Worm (Caenorhabditis elegans): ENCODE data around the gene sre-46.

sre-46 gene

ce11 chrII:13732577-13732976 lies 11.5 kb upstream of the sre-46 start:
- TF ChIP-seq aha-1 (tag; optimal IDR thresholded peaks at IDR 0.05) (no peak), grh-1 (GFP tag; IDR thresholded peaks at IDR 0.05) (0 out of 2 replicates have a peak, but pooled peaks have one; percentile 16)

DNA sequence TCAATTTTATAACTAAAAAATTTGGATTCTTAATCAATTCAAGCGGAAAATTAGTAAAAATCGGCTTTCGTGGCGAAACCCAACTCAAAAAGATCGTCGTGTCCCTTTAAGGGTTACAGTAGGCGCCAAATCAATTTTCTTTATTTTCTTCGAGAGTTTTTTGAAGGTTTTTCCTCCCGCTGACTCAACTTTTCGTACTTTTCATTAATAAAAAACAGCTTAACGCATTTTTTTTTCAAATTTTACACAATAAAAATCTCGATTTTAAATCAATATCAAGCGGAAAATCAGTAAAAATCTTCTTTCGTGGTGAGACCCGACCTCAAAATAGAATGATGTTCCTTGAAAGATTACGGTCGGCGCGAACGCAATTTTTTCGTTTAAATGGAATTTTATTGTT lies 11.0 kb upstream of the sre-46 start:
- TF ChIP-seq nhr-12 (tag; optimal IDR thresholded peaks at IDR 0.05): no peak

DNA sequence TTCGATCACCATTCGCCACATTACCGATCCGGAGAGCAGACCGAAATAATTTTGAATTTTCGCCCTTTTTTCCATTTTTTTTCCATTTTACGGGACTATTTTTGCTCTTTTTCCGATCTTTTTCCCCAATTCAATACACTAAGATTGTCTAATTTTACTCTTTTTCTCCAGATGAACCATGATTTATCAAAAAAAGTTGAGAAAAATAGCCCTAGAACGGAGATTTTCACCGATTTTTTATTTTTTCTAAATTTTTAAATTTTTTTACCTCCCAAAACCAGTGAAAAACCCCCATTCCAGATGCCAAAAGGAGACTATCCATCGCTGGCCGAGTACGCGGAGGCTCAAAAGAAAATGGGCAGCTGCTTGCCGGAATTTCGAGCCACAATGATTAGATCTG lies 8.3 kb upstream of the sre-46 start, which contains the start of gene Y54G9A.9:
Gene Y54G9A.9, plus strand, starts transcription at position 301 of the 400 bp plus-strand sequence.
- TF ChIP-seq Y116A8C.19 (tag; optimal IDR thresholded peaks at IDR 0.05; ENCODE audit: borderline replicate concordance) (no peak), zip-4 (GFP tag; optimal IDR thresholded peaks at IDR 0.05) (no peak), mab-9 (GFP tag; IDR thresholded peaks at IDR 0.05) (no peak), nhr-20 (tag; optimal IDR thresholded peaks at IDR 0.05) (no peak), ceh-88 (GFP tag; IDR thresholded peaks at IDR 0.05) (no peak), egl-13 (tag; optimal IDR thresholded peaks at IDR 0.05) (no peak), aha-1 (tag; optimal IDR thresholded peaks at IDR 0.05) (no peak), nhr-76 (tag; optimal IDR thresholded peaks at IDR 0.05) (no peak), elt-3 (tag; optimal IDR thresholded peaks at IDR 0.05) (no peak), nhr-19 (GFP tag; conservative IDR thresholded peaks at IDR 0.05) (no peak)

- no peak for TF ChIP-seq vab-15 (tag; optimal IDR thresholded peaks at IDR 0.05)
- peak; percentile 84 for TF ChIP-seq F16B12.6 (tag; optimal IDR thresholded peaks at IDR 0.05)
- TF ChIP-seq lsy-2 (tag; optimal IDR thresholded peaks at IDR 0.05): peak; percentile 36 to 43
- peak; percentile 48 to 70 (median 60) for TF ChIP-seq dpl-1 (GFP tag; optimal IDR thresholded peaks at IDR 0.05)
- no peak for TF ChIP-seq ztf-4 (tag; optimal IDR thresholded peaks at IDR 0.05)
- no peak for TF ChIP-seq fkh-4 (tag; optimal IDR thresholded peaks at IDR 0.05; ENCODE audit: borderline replicate concordance)
- no peak for TF ChIP-seq egl-27 (tag; optimal IDR thresholded peaks at IDR 0.05)
- TF ChIP-seq xbp-1 (tag; optimal IDR thresholded peaks at IDR 0.05): peak; percentile 11
- no peak for TF ChIP-seq ces-1 (GFP tag; optimal IDR thresholded peaks at IDR 0.05)
- peak; percentile 58 for TF ChIP-seq nhr-85 (tag)
- TF ChIP-seq tlp-1 (tag; optimal IDR thresholded peaks at IDR 0.05): no peak
- peak; percentile 25 for TF ChIP-seq unc-130 (tag; optimal IDR thresholded peaks at IDR 0.05)
- peak; percentile 4 for TF ChIP-seq nhr-77 (tag; optimal IDR thresholded peaks at IDR 0.05)
- peak; percentile 61 to 75 for TF ChIP-seq lin-35 (GFP tag; optimal IDR thresholded peaks at IDR 0.05)
- TF ChIP-seq sox-4 (tag; optimal IDR thresholded peaks at IDR 0.05): no peak
- TF ChIP-seq alr-1 (tag; optimal IDR thresholded peaks at IDR 0.05; ENCODE audit: borderline replicate concordance): no peak
- TF ChIP-seq snu-23 (GFP tag; optimal IDR thresholded peaks at IDR 0.05): peak; percentile 40
- peak; percentile 45 to 71 for TF ChIP-seq efl-1 (optimal IDR thresholded peaks at IDR 0.05)
- peak; percentile 74 to 96 for TF ChIP-seq efl-1 (GFP tag; optimal IDR thresholded peaks at IDR 0.05 in 1 of 2)
- no peak for TF ChIP-seq swsn-7 (tag; optimal IDR thresholded peaks at IDR 0.05)
Measured at ce11 chrII:13725793-13726192, 4.7 kb upstream of the sre-46 start, which contains the start of the genes Y54G9A.7 and bub-3. Gene Y54G9A.7, minus strand, starts transcription at chrII:13725799. Gene bub-3, plus strand, starts transcription at chrII:13726062.

ce11 chrII:13723754-13724153 lies 2.6 kb upstream of the sre-46 start:
- TF ChIP-seq lin-14 (GFP tag; optimal IDR thresholded peaks at IDR 0.05): no peak
- peak; percentile 1 for TF ChIP-seq nhr-85 (tag)
- no peak for TF ChIP-seq sox-4 (tag; optimal IDR thresholded peaks at IDR 0.05)

DNA sequence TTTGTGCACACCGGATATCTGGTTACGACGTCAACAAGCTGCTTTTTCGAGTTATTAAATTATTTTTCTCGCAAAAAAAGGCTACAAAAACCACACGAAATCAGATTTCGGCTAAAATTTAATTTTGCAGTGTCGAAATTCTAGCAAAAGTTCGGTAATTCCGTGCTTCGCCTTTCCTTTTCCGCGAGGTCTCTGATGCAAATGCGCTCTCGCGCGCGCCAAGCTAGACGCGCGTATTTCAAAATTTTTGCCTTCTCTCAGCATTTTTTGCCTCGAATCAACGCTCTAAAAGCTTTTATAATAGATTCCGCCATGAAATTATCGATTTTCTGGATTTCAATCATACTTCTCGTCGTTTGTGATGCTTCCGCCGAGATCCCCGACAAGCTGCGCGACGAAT lies 1.6 kb upstream of the sre-46 start, which contains the start of gene Y54G9A.5:
Gene Y54G9A.5, plus strand, starts transcription at position 245 of the 400 bp plus-strand sequence.
- TF ChIP-seq lin-35 (GFP tag; optimal IDR thresholded peaks at IDR 0.05): peak in 1 of 2 experiments; percentile 70
- TF ChIP-seq ztf-11 (tag; optimal IDR thresholded peaks at IDR 0.05): no peak
- TF ChIP-seq jun-1 (tag; optimal IDR thresholded peaks at IDR 0.05): no peak
- TF ChIP-seq fkh-8 (tag; optimal IDR thresholded peaks at IDR 0.05): no peak
- 0 out of 2 replicates have a peak, but pooled peaks have one; percentile 26 for TF ChIP-seq ets-5 (GFP tag; IDR thresholded peaks at IDR 0.05)
- peak in 2 of 3 experiments; percentile 4 to 61 for TF ChIP-seq dpl-1 (GFP tag; optimal IDR thresholded peaks at IDR 0.05)
- peak; percentile 43 to 93 for TF ChIP-seq efl-1 (optimal IDR thresholded peaks at IDR 0.05)
- TF ChIP-seq efl-1 (GFP tag; optimal IDR thresholded peaks at IDR 0.05 in 1 of 2): peak; percentile 55 to 95
- no peak for TF ChIP-seq nhr-77 (tag; optimal IDR thresholded peaks at IDR 0.05)
- TF ChIP-seq unc-62 (GFP tag; optimal IDR thresholded peaks at IDR 0.05): no peak

All from whole organism, L1 larva.